Worm (Caenorhabditis elegans): ENCODE data around the gene col-148.

DNA sequence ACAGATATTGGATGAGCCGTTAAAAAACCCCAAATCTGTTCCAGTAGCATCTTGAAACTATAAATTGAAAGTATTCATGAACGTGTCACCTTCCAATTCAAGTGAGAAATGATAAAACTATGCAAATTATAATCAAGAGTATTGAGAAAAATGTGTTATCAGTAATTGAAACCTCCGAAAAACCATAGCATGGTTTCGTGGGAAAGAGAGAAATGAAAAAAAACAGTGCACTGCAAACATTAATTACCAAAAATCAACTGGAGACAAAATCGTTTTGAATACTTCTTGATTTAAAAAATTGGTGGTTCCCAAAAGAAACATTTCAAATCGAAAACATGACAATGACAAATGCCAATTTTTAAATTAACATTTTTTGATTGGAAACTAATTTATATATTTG lies 15.9 kb upstream of the col-148 start, which contains the start of gene daf-36:
- TF ChIP-seq aly-2 (tag; optimal IDR thresholded peaks at IDR 0.05), result no peak
- no peak for TF ChIP-seq ces-1 (GFP tag; optimal IDR thresholded peaks at IDR 0.05)
- TF ChIP-seq unc-62 (GFP tag; optimal IDR thresholded peaks at IDR 0.05), result no peak
- no peak for TF ChIP-seq elt-3 (tag; optimal IDR thresholded peaks at IDR 0.05)
- TF ChIP-seq nhr-28 (tag; optimal IDR thresholded peaks at IDR 0.05), result no peak
